Fruit fly (Drosophila melanogaster) whole organism, embryonic: Measurements from ENCODE around the gene Fpgs1.
A peak's percentile ranks its signal among the peaks of the same experiment; 100 is the strongest.

Source experiments
- Asciz ChIP-seq: fragments of 200-800 bp; sonication (Bioruptor generic); optimal IDR thresholded peaks from 2 replicates; lab custom pipeline; 2017; ENCODE audit warnings: missing biosample characterization, mild to moderate bottlenecking, missing genetic modification characterization, missing genetic modification reagents
- CG10209 ChIP-seq: fragments of 200-800 bp; sonication (Bioruptor generic); optimal IDR thresholded peaks from 3 replicates; lab custom pipeline; 2017; ENCODE audit warnings: missing biosample characterization, mild to moderate bottlenecking, missing genetic modification characterization, missing genetic modification reagents
- CG10274 ChIP-seq: fragments of 200-800 bp; sonication (Bioruptor generic); optimal IDR thresholded peaks from 3 replicates; lab custom pipeline; 2017; ENCODE audit warnings: missing biosample characterization, mild to moderate bottlenecking, missing genetic modification characterization
- CG11085 ChIP-seq: fragments of 200-800 bp; sonication (Bioruptor generic); IDR thresholded peaks from 2 replicates; pipeline ENCODE4 v1.3.6; 2022; ENCODE audit warnings: missing biosample characterization, missing genetic modification characterization
- CG11504 ChIP-seq: fragments of 200-800 bp; sonication (Bioruptor generic); optimal IDR thresholded peaks from 3 replicates; lab custom pipeline; 2019; ENCODE audit warnings: missing biosample characterization, mild to moderate bottlenecking, missing genetic modification characterization, moderate library complexity
- CG11560 ChIP-seq: fragments of 200-800 bp; sonication (Bioruptor generic); IDR thresholded peaks from 3 replicates; pipeline ENCODE4 v1.3.6; 2022; ENCODE audit warnings: missing biosample characterization, missing genetic modification characterization
- CG11696 ChIP-seq: fragments of 200-800 bp; sonication (Bioruptor generic); IDR thresholded peaks from 2 replicates; pipeline ENCODE4 v1.3.6; 2022; ENCODE audit warnings: missing biosample characterization, missing genetic modification characterization
- CG12155 ChIP-seq: fragments of 200-800 bp; sonication (Bioruptor generic); optimal IDR thresholded peaks from 3 replicates; lab custom pipeline; 2016; ENCODE audit warnings: missing biosample characterization, missing genetic modification characterization
- CG1603 ChIP-seq: fragments of 200-800 bp; sonication (Bioruptor generic); optimal IDR thresholded peaks from 2 replicates; lab custom pipeline; 2019; ENCODE audit warnings: missing biosample characterization, mild to moderate bottlenecking, missing genetic modification characterization, moderate library complexity
- CG1647 ChIP-seq: fragments of 200-800 bp; sonication (Bioruptor generic); optimal IDR thresholded peaks from 3 replicates; lab custom pipeline; 2016; ENCODE audit warnings: missing biosample characterization, missing genetic modification characterization
- CG17186 ChIP-seq: fragments of 200-800 bp; sonication (Bioruptor generic); optimal IDR thresholded peaks from 3 replicates; lab custom pipeline; 2017; ENCODE audit warnings: missing biosample characterization, missing genetic modification reagents, missing genetic modification characterization
- CG18764 ChIP-seq: fragments of 200-800 bp; sonication (Bioruptor generic); optimal IDR thresholded peaks from 3 replicates; lab custom pipeline; 2016; ENCODE audit warnings: missing biosample characterization, missing genetic modification characterization
- CG2116 ChIP-seq: fragments of 200-800 bp; sonication (Bioruptor generic); optimal IDR thresholded peaks from 3 replicates; lab custom pipeline; 2018; ENCODE audit warnings: missing biosample characterization, mild to moderate bottlenecking, missing genetic modification characterization
- CG2120 ChIP-seq: fragments of 200-800 bp; sonication (Bioruptor generic); optimal IDR thresholded peaks from 3 replicates; lab custom pipeline; 2016; ENCODE audit warnings: missing biosample characterization, missing genetic modification characterization
- CG2129 ChIP-seq: fragments of 200-800 bp; sonication (Bioruptor generic); IDR thresholded peaks from 2 replicates; pipeline ENCODE4 v1.3.6; 2022; ENCODE audit warnings: missing biosample characterization, missing genetic modification characterization; ENCODE audit not compliant: partially characterized antibody
- CG2889 ChIP-seq: fragments of 200-800 bp; sonication (Bioruptor generic); IDR thresholded peaks from 3 replicates; pipeline ENCODE4 v1.3.6; 2022; ENCODE audit warnings: missing biosample characterization, missing genetic modification characterization
- CG33213 ChIP-seq: fragments of 200-800 bp; sonication (Bioruptor generic); optimal IDR thresholded peaks from 3 replicates; lab custom pipeline; 2016; ENCODE audit warnings: missing biosample characterization, missing genetic modification characterization
- CG3838 ChIP-seq: fragments of 200-800 bp; sonication (Bioruptor generic); optimal IDR thresholded peaks from 3 replicates; lab custom pipeline; 2016; ENCODE audit warnings: missing biosample characterization, missing genetic modification characterization
- CG4282 ChIP-seq: fragments of 200-800 bp; sonication (Bioruptor generic); optimal IDR thresholded peaks from 2 replicates; lab custom pipeline; 2016; ENCODE audit warnings: missing biosample characterization, missing genetic modification characterization
- CG4360 ChIP-seq: fragments of 200-800 bp; sonication (Bioruptor generic); IDR thresholded peaks from 2 replicates; pipeline ENCODE4 v1.3.6; 2022; ENCODE audit warnings: missing biosample characterization, missing genetic modification characterization
- CG4404 ChIP-seq: fragments of 200-800 bp; sonication (Bioruptor generic); IDR thresholded peaks from 2 replicates; pipeline ENCODE4 v1.3.6; 2022; ENCODE audit warnings: missing biosample characterization, missing genetic modification characterization
- CG7357 ChIP-seq: fragments of 200-800 bp; sonication (Bioruptor generic); IDR thresholded peaks from 3 replicates; pipeline ENCODE4 v1.3.6; 2022; ENCODE audit warnings: missing biosample characterization, missing genetic modification characterization
- CG7556 ChIP-seq: fragments of 200-800 bp; sonication (Bioruptor generic); optimal IDR thresholded peaks from 2 replicates; lab custom pipeline; 2017; ENCODE audit warnings: missing biosample characterization, mild to moderate bottlenecking, missing genetic modification characterization
- CG8089 ChIP-seq: fragments of 200-800 bp; sonication (Bioruptor generic); optimal IDR thresholded peaks from 3 replicates; lab custom pipeline; 2016; ENCODE audit warnings: missing biosample characterization, missing genetic modification characterization
- Dbx ChIP-seq: fragments of 200-800 bp; sonication (Bioruptor generic); IDR thresholded peaks from 3 replicates; pipeline ENCODE4 v1.3.6; 2022; ENCODE audit warnings: missing biosample characterization, missing genetic modification characterization
- Deaf1 ChIP-seq: fragments of 200-800 bp; optimal IDR thresholded peaks from 3 replicates; lab custom pipeline; 2019; ENCODE audit warnings: missing biosample characterization, mild to moderate bottlenecking, missing genetic modification characterization, moderate library complexity
- Fer3 ChIP-seq: fragments of 200-800 bp; sonication (Bioruptor generic); optimal IDR thresholded peaks from 2 replicates; lab custom pipeline; 2018; ENCODE audit warnings: missing biosample characterization, mild to moderate bottlenecking, missing genetic modification characterization, moderate library complexity
- Gsc ChIP-seq: fragments of 200-800 bp; sonication (Bioruptor generic); IDR thresholded peaks from 2 replicates; pipeline ENCODE4 v1.3.6; 2022; ENCODE audit warnings: missing biosample characterization, missing genetic modification characterization
- Hr3 ChIP-seq: fragments of 200-800 bp; sonication (Bioruptor generic); optimal IDR thresholded peaks from 3 replicates; lab custom pipeline; 2016; ENCODE audit warnings: missing biosample characterization, missing genetic modification characterization
- Myb ChIP-seq: fragments of 200-800 bp; sonication (Bioruptor generic); optimal IDR thresholded peaks from 2 replicates; lab custom pipeline; 2016; ENCODE audit warnings: missing biosample characterization, missing genetic modification characterization
- Neu2 ChIP-seq: fragments of 200-800 bp; sonication (Bioruptor generic); optimal IDR thresholded peaks from 3 replicates; lab custom pipeline; 2016; ENCODE audit warnings: missing biosample characterization, missing genetic modification characterization, borderline replicate concordance
- Nf-YB ChIP-seq: fragments of 200-800 bp; sonication (Bioruptor generic); optimal IDR thresholded peaks from 3 replicates; lab custom pipeline; 2019; ENCODE audit warnings: missing biosample characterization, mild to moderate bottlenecking, missing genetic modification characterization, moderate library complexity
- Optix ChIP-seq: fragments of 200-800 bp; sonication (Bioruptor generic); IDR thresholded peaks from 3 replicates; pipeline ENCODE4 v1.3.6; 2022; ENCODE audit warnings: missing biosample characterization, missing genetic modification characterization
- Poxn ChIP-seq: fragments of 200-800 bp; sonication (Bioruptor generic); IDR thresholded peaks from 2 replicates; pipeline ENCODE4 v1.3.6; 2022; ENCODE audit warnings: missing biosample characterization, missing genetic modification characterization
- Rfx ChIP-seq: fragments of 200-800 bp; sonication (Bioruptor generic); IDR thresholded peaks from 2 replicates; pipeline ENCODE4 v1.3.6; 2022; ENCODE audit warnings: missing biosample characterization, missing genetic modification characterization
- Usf ChIP-seq: fragments of 200-800 bp; sonication (Bioruptor generic); optimal IDR thresholded peaks from 2 replicates; lab custom pipeline; 2017; ENCODE audit warnings: missing genotype, missing biosample characterization, missing genetic modification characterization
- ase ChIP-seq: fragments of 200-800 bp; sonication (Bioruptor generic); IDR thresholded peaks from 3 replicates; pipeline ENCODE4 v1.3.6; 2022; ENCODE audit warnings: missing biosample characterization, missing genetic modification characterization
- chif ChIP-seq, 2 experiments: fragments of 200-800 bp; sonication (Bioruptor generic); optimal IDR thresholded peaks; 3 replicates each; lab custom pipeline; 2016; ENCODE audit warnings: missing biosample characterization in 2 of 2, missing genetic modification characterization in 2 of 2
- crol ChIP-seq: fragments of 200-800 bp; sonication (Bioruptor generic); IDR thresholded peaks from 2 replicates; pipeline ENCODE4 v1.3.6; 2022; ENCODE audit warnings: missing biosample characterization, missing genetic modification characterization
- hbn ChIP-seq: fragments of 200-800 bp; sonication (Bioruptor generic); IDR thresholded peaks from 2 replicates; pipeline ENCODE4 v1.3.6; 2022; ENCODE audit warnings: missing biosample characterization, missing genetic modification characterization; ENCODE audit not compliant: partially characterized antibody
- lilli ChIP-seq: fragments of 200-800 bp; sonication (Bioruptor generic); optimal IDR thresholded peaks from 3 replicates; lab custom pipeline; 2016; ENCODE audit warnings: missing biosample characterization, missing genetic modification characterization
- pb ChIP-seq: fragments of 200-800 bp; sonication (Bioruptor generic); optimal IDR thresholded peaks from 3 replicates; lab custom pipeline; 2016; ENCODE audit warnings: missing biosample characterization, missing genetic modification characterization
- ro ChIP-seq: fragments of 200-800 bp; sonication (Bioruptor generic); IDR thresholded peaks from 2 replicates; pipeline ENCODE4 v1.3.6; 2022; ENCODE audit warnings: missing biosample characterization, missing genetic modification characterization
- sens-2 ChIP-seq: fragments of 200-800 bp; sonication (Bioruptor generic); IDR thresholded peaks from 2 replicates; pipeline ENCODE4 v1.3.6; 2022; ENCODE audit warnings: missing biosample characterization, missing genetic modification characterization
- sim ChIP-seq: fragments of 200-800 bp; sonication (Bioruptor generic); IDR thresholded peaks from 2 replicates; pipeline ENCODE4 v1.3.6; 2022; ENCODE audit warnings: missing biosample characterization, missing genetic modification characterization
- ttk ChIP-seq: fragments of 200-800 bp; sonication (Bioruptor generic); IDR thresholded peaks from 2 replicates; pipeline ENCODE4 v2.1.2; 2022; ENCODE audit warnings: missing biosample characterization, missing genetic modification characterization
- usp ChIP-seq: fragments of >200 bp; optimal IDR thresholded peaks from 2 replicates; lab custom pipeline; 2017; ENCODE audit warnings: missing biosample characterization, missing genetic modification characterization
- wor ChIP-seq: fragments of 200-800 bp; sonication (Bioruptor generic); IDR thresholded peaks from 2 replicates; pipeline ENCODE4 v1.3.6; 2022; ENCODE audit warnings: missing biosample characterization, missing genetic modification characterization
- zf30C ChIP-seq: fragments of 200-800 bp; sonication (Bioruptor generic); optimal IDR thresholded peaks from 3 replicates; lab custom pipeline; 2018; ENCODE audit warnings: missing biosample characterization, mild to moderate bottlenecking, missing genetic modification characterization
- zfh1 ChIP-seq: fragments of 200-800 bp; sonication (Bioruptor generic); IDR thresholded peaks from 3 replicates; pipeline ENCODE4 v1.3.6; 2022; ENCODE audit warnings: missing biosample characterization, missing genetic modification characterization
- zfh2 ChIP-seq: fragments of 200-800 bp; sonication (Bioruptor generic); optimal IDR thresholded peaks from 2 replicates; lab custom pipeline; 2016; ENCODE audit warnings: missing biosample characterization, missing genetic modification characterization

Gene Fpgs1

dm6 chrX:12582984-12583869 lies 28.4 kb upstream of the Fpgs1 start, which contains the start of gene Pits (continued):
- TF ChIP-seq zf30C (GFP tag; lab: Kevin White, UChicago) (peak; percentile 31), Dbx (peak; percentile 38), Rfx (peak; percentile 51), CG11085 (GFP tag; lab: Robert Waterston, UW) (peak; percentile 66), Optix (no peak), CG33213 (GFP tag; lab: Kevin White, UChicago) (peak; percentile 87), CG12155 (GFP tag; lab: Kevin White, UChicago) (peak; percentile 25), CG11696 (GFP tag; lab: Robert Waterston, UW) (0 out of 2 replicates have a peak, but pooled peaks have one; percentile 10), Poxn (no peak), CG2889 (GFP tag; lab: Robert Waterston, UW) (no peak), crol (GFP tag; lab: Robert Waterston, UW) (0 out of 2 replicates have a peak, but pooled peaks have one; percentile 53), zfh1 (peak; percentile 47; the same call in 2 of the 3 replicates), CG18764 (GFP tag; lab: Kevin White, UChicago) (peak; percentile 11), Gsc (no peak), ase (GFP tag; lab: Robert Waterston, UW) (no peak), pb (GFP tag; lab: Kevin White, UChicago) (peak; percentile 30), CG4404 (GFP tag; lab: Robert Waterston, UW) (peak; percentile 57; the same call in 1 of the 2 replicates), Nf-YB (GFP tag; lab: Kevin White, UChicago) (peak; percentile 21), Asciz (no peak), CG3838 (GFP tag; lab: Kevin White, UChicago) (no peak), Hr3 (GFP tag; lab: Kevin White, UChicago) (peak; percentile 16), CG2116 (GFP tag; lab: Kevin White, UChicago) (peak; percentile 64), CG4360 (peak; percentile 35; the same call in 1 of the 2 replicates), CG2129 (GFP tag; lab: Robert Waterston, UW) (no peak), hbn (GFP tag; lab: Robert Waterston, UW) (0 out of 2 replicates have a peak, but pooled peaks have one; percentile 30), Myb (GFP tag; lab: Kevin White, UChicago) (peak; percentile 75), CG10209 (GFP tag; lab: Kevin White, UChicago) (peak; percentile 33), ro (no peak), Neu2 (GFP tag; lab: Kevin White, UChicago) (no peak), CG7357 (no peak), sim (no peak), wor (GFP tag; lab: Robert Waterston, UW) (no peak), CG4282 (GFP tag; lab: Kevin White, UChicago) (peak; percentile 47), CG7556 (GFP tag; lab: Kevin White, UChicago) (peak; percentile 45), CG11560 (tag; lab: Robert Waterston, UW) (peak; percentile 47; the same call in 1 of the 3 replicates), ttk (GFP tag; lab: Robert Waterston, UW) (no peak), chif (GFP tag; optimal IDR thresholded peaks at IDR 0.05; lab: Kevin White, UChicago) (no peak), CG10274 (GFP tag; lab: Kevin White, UChicago) (no peak), CG8089 (no peak)

- TF ChIP-seq CG11504 (tag; lab: Kevin White, UChicago): peak; percentile 21
- TF ChIP-seq sens-2: no peak
- TF ChIP-seq CG17186 (GFP tag; lab: Kevin White, UChicago): no peak
- TF ChIP-seq Deaf1 (tag; lab: Kevin White, UChicago): peak; percentile 85
- no peak for TF ChIP-seq zfh2 (GFP tag; lab: Kevin White, UChicago)
- peak; percentile 61; the same call in 1 of the 2 replicates for TF ChIP-seq CG11696 (GFP tag; lab: Robert Waterston, UW)
- TF ChIP-seq Dbx: no peak
- TF ChIP-seq Usf: no peak
- TF ChIP-seq CG2120 (GFP tag; lab: Kevin White, UChicago): peak; percentile 22
- no peak for TF ChIP-seq CG1647
- peak; percentile 11 for TF ChIP-seq lilli (GFP tag; lab: Kevin White, UChicago)
- peak; percentile 7 for TF ChIP-seq Fer3 (tag; lab: Kevin White, UChicago)
- TF ChIP-seq usp: no peak
- no peak for TF ChIP-seq CG1603
Observed at dm6 chrX:12583870-12584390, 27.7 kb upstream of the Fpgs1 start.
